Worm (Caenorhabditis elegans) whole organism, L1 larva: ENCODE data around the gene snf-9.

Experiments used
- C04F5.9 ChIP-seq: sonication (generic microtip); optimal IDR thresholded peaks from 2 replicates; lab custom pipeline; 2016; ENCODE audit warnings: missing genetic modification characterization, missing compliant biosample characterization
- C16A3.4 ChIP-seq: fragments of 150-350 bp; optimal IDR thresholded peaks from 2 replicates; lab custom pipeline; 2014; ENCODE audit warnings: missing biosample characterization, missing genetic modification characterization
- F16B12.6 ChIP-seq: fragments of 150-350 bp; optimal IDR thresholded peaks from 2 replicates; lab custom pipeline; 2014; ENCODE audit warnings: missing biosample characterization, missing genetic modification characterization
- Y116A8C.19 ChIP-seq: sonication (generic microtip); optimal IDR thresholded peaks from 2 replicates; lab custom pipeline; 2016; ENCODE audit warnings: missing compliant biosample characterization, missing genetic modification characterization, borderline replicate concordance
- aha-1 ChIP-seq: fragments of 150-350 bp; optimal IDR thresholded peaks from 2 replicates; lab custom pipeline; 2014; ENCODE audit warnings: missing biosample characterization, missing genetic modification characterization
- blmp-1 ChIP-seq: fragments of 150-350 bp; optimal IDR thresholded peaks from 2 replicates; lab custom pipeline; 2014; ENCODE audit warnings: missing biosample characterization, missing genetic modification characterization
- ceh-88 ChIP-seq: fragments of 200-800 bp; sonication (Bioruptor generic); IDR thresholded peaks from 2 replicates; pipeline ENCODE4 v1.3.6; 2022; ENCODE audit warnings: missing genetic modification characterization, missing compliant biosample characterization
- ces-1 ChIP-seq: fragments of 150-350 bp; optimal IDR thresholded peaks from 2 replicates; lab custom pipeline; 2014; ENCODE audit warnings: missing biosample characterization, missing genetic modification reagents, missing genetic modification characterization
- dpl-1 ChIP-seq, 3 experiments: fragments of 150-350 bp in 2 of 3; sonication (generic microtip) in 1 of 3; optimal IDR thresholded peaks; 2 replicates each; lab custom pipeline; 2014 to 2017; ENCODE audit warnings: missing biosample characterization in 3 of 3, missing genetic modification characterization in 3 of 3, missing genetic modification reagents in 3 of 3
- dsc-1 ChIP-seq: sonication (generic microtip); optimal IDR thresholded peaks from 2 replicates; lab custom pipeline; 2016; ENCODE audit warnings: mild to moderate bottlenecking, missing genetic modification characterization, missing compliant biosample characterization
- efl-1 ChIP-seq, 4 experiments: fragments of 150-350 bp; optimal IDR thresholded peaks in 3 of 4; peaks in 1 of 4; 1 replicate in 1 of 4; 2 replicates in 3 of 4; lab custom pipeline; 2014; ENCODE audit warnings: missing biosample characterization in 2 of 4, missing genetic modification characterization in 2 of 4, missing genetic modification reagents in 2 of 4
- efl-3 ChIP-seq: fragments of 200-800 bp; sonication (Bioruptor generic); optimal IDR thresholded peaks from 2 replicates; lab custom pipeline; 2018; ENCODE audit warnings: mild to moderate bottlenecking, missing genetic modification characterization, missing compliant biosample characterization
- egl-27 ChIP-seq, 2 experiments: fragments of 150-350 bp in 1 of 2; sonication (generic microtip); optimal IDR thresholded peaks; 3 replicates each; lab custom pipeline; 2017 to 2018; ENCODE audit warnings: missing biosample characterization in 2 of 2, missing genetic modification characterization in 2 of 2, missing genetic modification reagents in 2 of 2
- elt-3 ChIP-seq, 6 experiments: fragments of 150-350 bp in 1 of 6; sonication (generic microtip); optimal IDR thresholded peaks; 2 replicates each; lab custom pipeline; 2017 to 2018; ENCODE audit warnings: missing biosample characterization in 6 of 6, missing genetic modification characterization in 6 of 6, inconsistent platforms in 1 of 6
- ets-5 ChIP-seq: fragments of 200-800 bp; sonication (Bioruptor generic); IDR thresholded peaks from 2 replicates; pipeline ENCODE4 v1.3.6; 2022; ENCODE audit warnings: missing genetic modification characterization, missing compliant biosample characterization
- fkh-10 ChIP-seq: sonication (generic microtip); optimal IDR thresholded peaks from 2 replicates; lab custom pipeline; 2017; ENCODE audit warnings: missing biosample characterization, missing genetic modification reagents, missing genetic modification characterization
- grh-1 ChIP-seq: fragments of 200-800 bp; sonication (Bioruptor generic); IDR thresholded peaks from 2 replicates; pipeline ENCODE4 v1.3.6; 2022; ENCODE audit warnings: missing genetic modification reagents, missing genetic modification characterization, missing compliant biosample characterization
- hlh-4 ChIP-seq: sonication (generic microtip); optimal IDR thresholded peaks from 2 replicates; lab custom pipeline; 2016; ENCODE audit warnings: mild to moderate bottlenecking, missing genetic modification characterization, missing compliant biosample characterization
- hpl-2 ChIP-seq: fragments of 150-350 bp; optimal IDR thresholded peaks from 2 replicates; lab custom pipeline; 2014; ENCODE audit warnings: missing biosample characterization, missing genetic modification reagents, missing genetic modification characterization
- irx-1 ChIP-seq: sonication (generic microtip); optimal IDR thresholded peaks from 2 replicates; lab custom pipeline; 2016; ENCODE audit warnings: missing genetic modification characterization, missing compliant biosample characterization
- isw-1 ChIP-seq: fragments of 200-800 bp; sonication (Bioruptor generic); IDR thresholded peaks from 2 replicates; pipeline ENCODE4 v1.3.6; 2022; ENCODE audit warnings: missing genetic modification characterization, missing compliant biosample characterization
- jun-1 ChIP-seq: fragments of 150-350 bp; optimal IDR thresholded peaks from 2 replicates; lab custom pipeline; 2014; ENCODE audit warnings: missing biosample characterization, missing genetic modification reagents, missing genetic modification characterization
- lin-35 ChIP-seq, 2 experiments: fragments of 150-350 bp; optimal IDR thresholded peaks; 2 replicates each; lab custom pipeline; 2014; ENCODE audit warnings: missing biosample characterization in 2 of 2, missing genetic modification characterization in 2 of 2, missing genetic modification reagents in 2 of 2
- lin-39 ChIP-seq: fragments of 150-350 bp; optimal IDR thresholded peaks from 2 replicates; lab custom pipeline; 2014; ENCODE audit warnings: missing biosample characterization, missing genetic modification reagents, missing genetic modification characterization
- lsy-2 ChIP-seq, 2 experiments: fragments of 150-350 bp; optimal IDR thresholded peaks; 2 replicates each; lab custom pipeline; 2014; ENCODE audit warnings: missing biosample characterization in 2 of 2, missing genetic modification characterization in 2 of 2
- mdl-1 ChIP-seq, 2 experiments: fragments of 150-350 bp; optimal IDR thresholded peaks; 2 replicates each; lab custom pipeline; 2014 to 2017; ENCODE audit warnings: missing biosample characterization in 2 of 2, missing genetic modification characterization in 2 of 2, inconsistent platforms in 1 of 2
- mep-1 ChIP-seq: fragments of 150-350 bp; optimal IDR thresholded peaks from 2 replicates; lab custom pipeline; 2014; ENCODE audit warnings: missing biosample characterization, missing genetic modification characterization
- nhr-12 ChIP-seq: sonication (generic microtip); optimal IDR thresholded peaks from 2 replicates; lab custom pipeline; 2017; ENCODE audit warnings: missing biosample characterization, missing genetic modification characterization
- nhr-19 ChIP-seq: fragments of 200-800 bp; sonication (Bioruptor generic); conservative IDR thresholded peaks from 2 replicates; pipeline ENCODE4 v1.3.6; 2022; ENCODE audit warnings: missing genetic modification characterization, missing compliant biosample characterization
- nhr-237 ChIP-seq: fragments of 150-350 bp; optimal IDR thresholded peaks from 2 replicates; lab custom pipeline; 2014; ENCODE audit warnings: missing biosample characterization, missing genetic modification characterization
- nhr-47 ChIP-seq: sonication (generic microtip); optimal IDR thresholded peaks from 2 replicates; lab custom pipeline; 2016; ENCODE audit warnings: mild to moderate bottlenecking, missing genetic modification characterization, moderate library complexity, missing compliant biosample characterization
- nhr-71 ChIP-seq: sonication (generic microtip); optimal IDR thresholded peaks from 2 replicates; lab custom pipeline; 2016; ENCODE audit warnings: mild to moderate bottlenecking, missing genetic modification characterization, moderate library complexity, missing compliant biosample characterization
- nhr-77 ChIP-seq: fragments of 150-350 bp; optimal IDR thresholded peaks from 2 replicates; lab custom pipeline; 2014; ENCODE audit warnings: missing biosample characterization, missing genetic modification characterization
- nhr-85 ChIP-seq: sonication (generic microtip); peaks from one replicate; lab custom pipeline; 2016; ENCODE audit warnings: missing genetic modification characterization, inconsistent platforms, missing compliant biosample characterization
- snu-23 ChIP-seq: sonication (generic microtip); optimal IDR thresholded peaks from 2 replicates; lab custom pipeline; 2016; ENCODE audit warnings: missing genetic modification characterization, missing compliant biosample characterization
- sox-4 ChIP-seq: sonication (generic microtip); optimal IDR thresholded peaks from 2 replicates; lab custom pipeline; 2016; ENCODE audit warnings: missing genetic modification characterization, missing compliant biosample characterization
- sup-37 ChIP-seq: fragments of 200-800 bp; sonication (Bioruptor generic); optimal IDR thresholded peaks from 2 replicates; lab custom pipeline; 2018; ENCODE audit warnings: mild to moderate bottlenecking, missing genetic modification characterization, missing compliant biosample characterization
- swsn-7 ChIP-seq: sonication (generic microtip); optimal IDR thresholded peaks from 2 replicates; lab custom pipeline; 2016; ENCODE audit warnings: missing genetic modification characterization, missing compliant biosample characterization
- unc-130 ChIP-seq: fragments of 150-350 bp; optimal IDR thresholded peaks from 2 replicates; lab custom pipeline; 2017; ENCODE audit warnings: missing biosample characterization, missing genetic modification characterization, inconsistent platforms
- xbp-1 ChIP-seq: sonication (generic microtip); optimal IDR thresholded peaks from 2 replicates; lab custom pipeline; 2016; ENCODE audit warnings: missing genetic modification characterization, missing compliant biosample characterization
- zag-1 ChIP-seq: fragments of 150-350 bp; optimal IDR thresholded peaks from 2 replicates; lab custom pipeline; 2014; ENCODE audit warnings: missing biosample characterization, missing genetic modification characterization
- zip-4 ChIP-seq: fragments of 200-800 bp; sonication (Bioruptor generic); optimal IDR thresholded peaks from 2 replicates; lab custom pipeline; 2018; ENCODE audit warnings: mild to moderate bottlenecking, missing genetic modification characterization, moderate library complexity, missing compliant biosample characterization
- ztf-11 ChIP-seq, 2 experiments: sonication (generic microtip); optimal IDR thresholded peaks; 2 replicates each; lab custom pipeline; 2016 to 2017; ENCODE audit warnings: missing genetic modification characterization in 2 of 2, missing biosample characterization in 1 of 2, missing compliant biosample characterization in 1 of 2
- ztf-4 ChIP-seq: fragments of 150-350 bp; optimal IDR thresholded peaks from 2 replicates; lab custom pipeline; 2014; ENCODE audit warnings: missing biosample characterization, missing genetic modification characterization

snf-9 gene

ce11 chrIV:17276705-17277458 is 35.1 kb upstream of the snf-9 start, which contains the start of gene clec-196 (continued):
- peak; percentile 14 for TF ChIP-seq swsn-7 (tag; lab: Kevin White, UChicago)
- no peak for TF ChIP-seq nhr-47 (tag; lab: Kevin White, UChicago)
- TF ChIP-seq hlh-4 (tag; lab: Kevin White, UChicago), result no peak
- peak; percentile 23; the same call in 1 of the 2 replicates for TF ChIP-seq grh-1
- no peak for TF ChIP-seq jun-1 (tag; lab: Kevin White, UChicago)
- no peak for TF ChIP-seq nhr-77 (tag; lab: Kevin White, UChicago)
- TF ChIP-seq, all 84 proteins: peak for 11

- TF ChIP-seq blmp-1 (tag; lab: Kevin White, UChicago) (peak; percentile 10), nhr-71 (tag; lab: Kevin White, UChicago) (peak; percentile 58), lin-39 (no peak), egl-27 (tag; optimal IDR thresholded peaks at IDR 0.05; lab: Kevin White, UChicago) (no peak), nhr-19 (GFP tag; lab: Robert Waterston, UW) (peak; percentile 56; the same call in 1 of the 2 replicates), dpl-1 (GFP tag; optimal IDR thresholded peaks at IDR 0.05; lab: Kevin White, UChicago) (peak in 1 of 3 experiments; percentile 13), nhr-85 (tag; lab: Kevin White, UChicago) (peak; percentile 66), mep-1 (peak; percentile 52), dsc-1 (tag; lab: Kevin White, UChicago) (peak; percentile 10), efl-1 (optimal IDR thresholded peaks at IDR 0.05; lab: Kevin White, UChicago) (no peak), efl-1 (GFP tag; optimal IDR thresholded peaks at IDR 0.05 in 1 of 2; lab: Kevin White, UChicago) (peak in 1 of 2 experiments; percentile 92)
- TF ChIP-seq, all 84 proteins: peak for 8
Measured at ce11 chrIV:17277459-17278173, 34.3 kb upstream of the snf-9 start.

ce11 chrIV:17278363-17278762 is 33.6 kb upstream of the snf-9 start:
- peak; percentile 83 to 90 for TF ChIP-seq lin-35 (GFP tag; optimal IDR thresholded peaks at IDR 0.05; lab: Kevin White, UChicago)
- peak; percentile 74 to 80 (median 77) for TF ChIP-seq dpl-1 (GFP tag; optimal IDR thresholded peaks at IDR 0.05; lab: Kevin White, UChicago)
- TF ChIP-seq ztf-11 (tag; optimal IDR thresholded peaks at IDR 0.05; lab: Kevin White, UChicago), result peak; percentile 59 to 96
- peak; percentile 95 for TF ChIP-seq zip-4 (GFP tag; lab: Kevin White, UChicago)
- peak; percentile 6 to 74 for TF ChIP-seq mdl-1 (tag; optimal IDR thresholded peaks at IDR 0.05; lab: Kevin White, UChicago)
- TF ChIP-seq ets-5 (GFP tag; lab: Robert Waterston, UW), result no peak
- TF ChIP-seq isw-1 (GFP tag; lab: Robert Waterston, UW), result peak; percentile 99
- TF ChIP-seq nhr-85 (tag; lab: Kevin White, UChicago), result peak; percentile 99
- TF ChIP-seq zag-1 (tag; lab: Kevin White, UChicago), result peak; percentile 91
- peak; percentile 95 for TF ChIP-seq grh-1
- peak; percentile 72 for TF ChIP-seq hlh-4 (tag; lab: Kevin White, UChicago)
- TF ChIP-seq fkh-10 (GFP tag; lab: Kevin White, UChicago), result peak; percentile 99
- TF ChIP-seq sox-4 (tag; lab: Kevin White, UChicago), result peak; percentile 93
- peak; percentile 98 for TF ChIP-seq xbp-1 (tag; lab: Kevin White, UChicago)
- peak; percentile 99 for TF ChIP-seq snu-23
- peak; percentile 98 for TF ChIP-seq nhr-77 (tag; lab: Kevin White, UChicago)
- TF ChIP-seq nhr-12, result no peak
- peak; percentile 98 for TF ChIP-seq ceh-88
- TF ChIP-seq elt-3 (tag; optimal IDR thresholded peaks at IDR 0.05; lab: Kevin White, UChicago), result peak; percentile 31 to 96 (median 66)
- TF ChIP-seq aha-1, result peak; percentile 88
- TF ChIP-seq mep-1, result peak; percentile 95
- TF ChIP-seq nhr-19 (GFP tag; lab: Robert Waterston, UW), result peak; percentile 96
- peak; percentile 95 for TF ChIP-seq ztf-4 (tag; lab: Kevin White, UChicago)
- peak; percentile 92 for TF ChIP-seq nhr-237 (tag; lab: Kevin White, UChicago)
- peak; percentile 91 for TF ChIP-seq unc-130 (tag; lab: Kevin White, UChicago)
- TF ChIP-seq F16B12.6 (tag; lab: Kevin White, UChicago), result peak; percentile 49
- peak; percentile 94 for TF ChIP-seq hpl-2
- TF ChIP-seq Y116A8C.19, result no peak
- peak; percentile 96 for TF ChIP-seq irx-1 (tag; lab: Kevin White, UChicago)
- TF ChIP-seq C16A3.4 (tag; lab: Kevin White, UChicago), result peak; percentile 96
- peak; percentile 96 for TF ChIP-seq jun-1 (tag; lab: Kevin White, UChicago)
- peak; percentile 33 for TF ChIP-seq ces-1
- peak; percentile 97 for TF ChIP-seq sup-37 (GFP tag; lab: Kevin White, UChicago)
- peak; percentile 69 for TF ChIP-seq efl-3 (GFP tag; lab: Kevin White, UChicago)
- TF ChIP-seq C04F5.9, result peak; percentile 91
- TF ChIP-seq lsy-2 (tag; optimal IDR thresholded peaks at IDR 0.05; lab: Kevin White, UChicago), result peak; percentile 90 to 96
